Worm (Caenorhabditis elegans) whole organism, young adult: Measurements from ENCODE around the gene rgs-2.

Experiments used
- Y53F4B.3 ChIP-seq: fragments of 200-800 bp; sonication (Bioruptor generic); IDR thresholded peaks from 2 replicates; pipeline ENCODE4 v1.3.6; 2022; ENCODE audit warnings: missing genetic modification reagents, missing genetic modification characterization, missing compliant biosample characterization
- akir-1 ChIP-seq: fragments of 200-800 bp; sonication (Bioruptor generic); optimal IDR thresholded peaks from 2 replicates; lab custom pipeline; 2018; ENCODE audit warnings: mild to moderate bottlenecking, missing genetic modification characterization, moderate library complexity, missing compliant biosample characterization
- aptf-3 ChIP-seq: fragments of 200-800 bp; sonication (Bioruptor generic); IDR thresholded peaks from 2 replicates; pipeline ENCODE4 v1.3.6; 2022; ENCODE audit warnings: missing genetic modification characterization, missing compliant biosample characterization
- attf-3 ChIP-seq: fragments of 200-800 bp; sonication (Bioruptor generic); conservative IDR thresholded peaks from 2 replicates; pipeline ENCODE4 v1.3.6; 2022; ENCODE audit warnings: missing genetic modification reagents, missing genetic modification characterization, missing compliant biosample characterization
- lsl-1 ChIP-seq: fragments of 200-800 bp; sonication (Bioruptor generic); optimal IDR thresholded peaks from 2 replicates; lab custom pipeline; 2018; ENCODE audit warnings: mild to moderate bottlenecking, missing genetic modification characterization, moderate library complexity, missing compliant biosample characterization
- nhr-179 ChIP-seq: sonication (generic microtip); optimal IDR thresholded peaks from 2 replicates; lab custom pipeline; 2016; ENCODE audit warnings: mild to moderate bottlenecking, missing genetic modification characterization, missing compliant biosample characterization
- rcor-1 ChIP-seq: fragments of 200-800 bp; sonication (Bioruptor generic); IDR thresholded peaks from 2 replicates; pipeline ENCODE4 v1.3.6; 2022; ENCODE audit warnings: missing genetic modification reagents, missing genetic modification characterization, missing compliant biosample characterization
- snpc-4 ChIP-seq, 5 experiments: fragments of 150-350 bp in 1 of 5; sonication (generic microtip) in 4 of 5; optimal IDR thresholded peaks; 2 replicates each; lab custom pipeline; 2014 to 2018; ENCODE audit warnings: missing genetic modification characterization in 5 of 5, missing biosample characterization in 3 of 5, antibody characterized with exemption in 2 of 5, mild to moderate bottlenecking in 2 of 5, missing compliant biosample characterization in 2 of 5, missing genotype in 2 of 5, moderate library complexity in 2 of 5, missing genetic modification reagents in 1 of 5
- xnd-1 ChIP-seq: sonication (generic microtip); optimal IDR thresholded peaks from 2 replicates; lab custom pipeline; 2016; ENCODE audit warnings: missing genotype, missing genetic modification reagents, missing genetic modification characterization, missing compliant biosample characterization

DNA sequence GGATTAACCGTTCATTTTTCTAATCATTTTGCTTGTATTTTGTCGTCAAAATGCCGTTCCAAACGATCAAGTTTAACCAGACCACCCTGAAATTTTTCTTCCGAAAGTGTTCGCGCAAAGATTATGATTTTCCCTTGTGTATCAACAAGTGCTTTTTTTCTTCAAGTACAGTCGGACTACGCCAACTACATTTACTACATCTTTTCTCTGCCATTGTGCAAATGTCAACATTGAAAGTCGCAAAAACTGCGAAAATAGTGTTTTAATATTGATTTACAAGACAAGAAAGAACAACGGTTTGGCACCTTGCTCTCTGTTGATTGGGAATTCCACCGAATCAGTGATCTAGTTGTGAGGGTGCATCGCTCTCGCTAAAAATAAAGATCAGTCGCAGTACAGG, 38.4 kb downstream of the rgs-2 start:
- TF ChIP-seq snpc-4 (GFP tag; optimal IDR thresholded peaks at IDR 0.05; lab: Kevin White, UChicago) = no peak
- no peak for TF ChIP-seq snpc-4 (tag; optimal IDR thresholded peaks at IDR 0.05; lab: Kevin White, UChicago)
- no peak for TF ChIP-seq aptf-3 (GFP tag; lab: Robert Waterston, UW)
- no peak for TF ChIP-seq attf-3 (GFP tag; lab: Robert Waterston, UW)
- TF ChIP-seq akir-1 (GFP tag; lab: Kevin White, UChicago) = no peak
- no peak for TF ChIP-seq lsl-1
- TF ChIP-seq xnd-1 (tag; lab: Kevin White, UChicago) = no peak
- TF ChIP-seq nhr-179 (tag; lab: Kevin White, UChicago) = no peak
- TF ChIP-seq rcor-1 (GFP tag; lab: Robert Waterston, UW) = no peak
- no peak for TF ChIP-seq Y53F4B.3 (GFP tag; lab: Robert Waterston, UW)
